Worm (Caenorhabditis elegans) whole organism, late embryonic: ENCODE data around the gene col-160.

ENCODE experiments used
- C08G9.2 ChIP-seq: sonication (generic microtip); optimal IDR thresholded peaks from 2 replicates; lab custom pipeline; 2016; ENCODE audit warnings: mild to moderate bottlenecking, missing genetic modification characterization, moderate library complexity, missing compliant biosample characterization
- C38D4.7 ChIP-seq: fragments of 200-800 bp; sonication (Bioruptor generic); optimal IDR thresholded peaks from 2 replicates; lab custom pipeline; 2018; ENCODE audit warnings: mild to moderate bottlenecking, missing genetic modification characterization, moderate library complexity, missing compliant biosample characterization
- Y22D7AL.16 ChIP-seq: sonication (generic microtip); optimal IDR thresholded peaks from 2 replicates; lab custom pipeline; 2016; ENCODE audit warnings: missing genetic modification characterization, missing compliant biosample characterization
- ahr-1 ChIP-seq: sonication (generic microtip); optimal IDR thresholded peaks from 2 replicates; lab custom pipeline; 2016; ENCODE audit warnings: missing genetic modification characterization, missing compliant biosample characterization
- ama-1 ChIP-seq: fragments of 150-350 bp; optimal IDR thresholded peaks from 2 replicates; lab custom pipeline; 2014
- ceh-14 ChIP-seq: sonication (generic microtip); optimal IDR thresholded peaks from 2 replicates; lab custom pipeline; 2016; ENCODE audit warnings: missing genotype, missing genetic modification characterization, missing compliant biosample characterization
- ceh-2 ChIP-seq: sonication (generic microtip); optimal IDR thresholded peaks from 2 replicates; lab custom pipeline; 2016; ENCODE audit warnings: missing genotype, missing genetic modification characterization, missing compliant biosample characterization
- ceh-22 ChIP-seq: sonication (generic microtip); optimal IDR thresholded peaks from 2 replicates; lab custom pipeline; 2017; ENCODE audit warnings: missing biosample characterization, missing genetic modification characterization
- ceh-30 ChIP-seq: fragments of 150-350 bp; optimal IDR thresholded peaks from 2 replicates; lab custom pipeline; 2014; ENCODE audit warnings: missing biosample characterization, missing genetic modification characterization
- ceh-31 ChIP-seq: sonication (generic microtip); optimal IDR thresholded peaks from 2 replicates; lab custom pipeline; 2016; ENCODE audit warnings: missing genetic modification characterization, missing compliant biosample characterization
- ceh-34 ChIP-seq: sonication (generic microtip); optimal IDR thresholded peaks from 2 replicates; lab custom pipeline; 2016; ENCODE audit warnings: mild to moderate bottlenecking, missing genetic modification characterization, missing compliant biosample characterization
- ceh-48 ChIP-seq: sonication (generic microtip); optimal IDR thresholded peaks from 2 replicates; lab custom pipeline; 2016; ENCODE audit warnings: missing genetic modification characterization, inconsistent platforms, missing compliant biosample characterization
- ceh-9 ChIP-seq: sonication (generic microtip); optimal IDR thresholded peaks from 2 replicates; lab custom pipeline; 2016; ENCODE audit warnings: mild to moderate bottlenecking, missing genetic modification characterization, inconsistent platforms, missing compliant biosample characterization
- dmd-4 ChIP-seq: sonication (generic microtip); optimal IDR thresholded peaks from 2 replicates; lab custom pipeline; 2016; ENCODE audit warnings: borderline replicate concordance, missing genetic modification characterization, missing compliant biosample characterization
- elt-4 ChIP-seq: sonication (generic microtip); optimal IDR thresholded peaks from 2 replicates; lab custom pipeline; 2016; ENCODE audit warnings: missing genetic modification characterization, missing compliant biosample characterization
- ets-4 ChIP-seq: sonication (generic microtip); optimal IDR thresholded peaks from 2 replicates; lab custom pipeline; 2016; ENCODE audit warnings: missing genetic modification characterization, missing compliant biosample characterization
- eyg-1 ChIP-seq: sonication (generic microtip); optimal IDR thresholded peaks from 2 replicates; lab custom pipeline; 2016; ENCODE audit warnings: missing genotype, missing genetic modification characterization, missing compliant biosample characterization
- fax-1 ChIP-seq: sonication (generic microtip); optimal IDR thresholded peaks from 2 replicates; lab custom pipeline; 2016; ENCODE audit warnings: missing genotype, missing genetic modification characterization, missing compliant biosample characterization
- fkh-6 ChIP-seq: sonication (generic microtip); optimal IDR thresholded peaks from 2 replicates; lab custom pipeline; 2016; ENCODE audit warnings: missing genetic modification characterization, missing compliant biosample characterization
- gmeb-2 ChIP-seq: sonication (generic microtip); optimal IDR thresholded peaks from 2 replicates; lab custom pipeline; 2016; ENCODE audit warnings: missing genetic modification characterization, inconsistent platforms, missing compliant biosample characterization
- hlh-13 ChIP-seq: fragments of 200-800 bp; sonication (Bioruptor generic); optimal IDR thresholded peaks from 2 replicates; lab custom pipeline; 2018; ENCODE audit warnings: mild to moderate bottlenecking, missing genetic modification characterization, missing compliant biosample characterization
- hlh-8 ChIP-seq: sonication (generic microtip); optimal IDR thresholded peaks from 2 replicates; lab custom pipeline; 2016; ENCODE audit warnings: missing genotype, missing genetic modification characterization, missing compliant biosample characterization
- madf-2 ChIP-seq: sonication (generic microtip); optimal IDR thresholded peaks from 2 replicates; lab custom pipeline; 2017; ENCODE audit warnings: missing genetic modification characterization, missing compliant biosample characterization
- mec-3 ChIP-seq: sonication (generic microtip); optimal IDR thresholded peaks from 2 replicates; lab custom pipeline; 2016; ENCODE audit warnings: borderline replicate concordance, missing genetic modification characterization, missing compliant biosample characterization
- nhr-11 ChIP-seq: fragments of 150-350 bp; optimal IDR thresholded peaks from 2 replicates; lab custom pipeline; 2014; ENCODE audit warnings: missing biosample characterization, missing genetic modification characterization
- nhr-232 ChIP-seq: sonication (generic microtip); optimal IDR thresholded peaks from 2 replicates; lab custom pipeline; 2016; ENCODE audit warnings: missing genetic modification characterization, missing compliant biosample characterization
- odd-2 ChIP-seq: sonication (generic microtip); optimal IDR thresholded peaks from 2 replicates; lab custom pipeline; 2017; ENCODE audit warnings: antibody characterized with exemption, mild to moderate bottlenecking, missing genetic modification characterization, missing compliant biosample characterization
- pat-9 ChIP-seq: fragments of 200-800 bp; sonication (Bioruptor generic); optimal IDR thresholded peaks from 2 replicates; lab custom pipeline; 2018; ENCODE audit warnings: mild to moderate bottlenecking, missing genetic modification characterization, moderate library complexity, missing compliant biosample characterization
- pax-1 ChIP-seq: fragments of 150-350 bp; optimal IDR thresholded peaks from 2 replicates; lab custom pipeline; 2014; ENCODE audit warnings: missing biosample characterization, missing genetic modification characterization
- pqm-1 ChIP-seq: sonication (generic microtip); optimal IDR thresholded peaks from 2 replicates; lab custom pipeline; 2016; ENCODE audit warnings: missing genetic modification characterization, missing compliant biosample characterization
- ref-2 ChIP-seq: sonication (generic microtip); optimal IDR thresholded peaks from 2 replicates; lab custom pipeline; 2016; ENCODE audit warnings: missing genetic modification characterization, missing compliant biosample characterization
- rnt-1 ChIP-seq: sonication (generic microtip); optimal IDR thresholded peaks from 2 replicates; lab custom pipeline; 2016; ENCODE audit warnings: missing genetic modification characterization, missing compliant biosample characterization
- sdc-2 ChIP-seq: sonication (generic microtip); optimal IDR thresholded peaks from 2 replicates; lab custom pipeline; 2016; ENCODE audit warnings: missing genotype, missing genetic modification characterization, missing compliant biosample characterization
- sox-2 ChIP-seq: fragments of 200-800 bp; sonication (Bioruptor generic); IDR thresholded peaks from 2 replicates; pipeline ENCODE4 v1.3.6; 2022; ENCODE audit warnings: missing genetic modification reagents, missing genetic modification characterization, missing compliant biosample characterization
- sox-4 ChIP-seq: sonication (generic microtip); optimal IDR thresholded peaks from 2 replicates; lab custom pipeline; 2017; ENCODE audit warnings: mild to moderate bottlenecking, missing genetic modification characterization, inconsistent platforms, missing compliant biosample characterization
- syd-9 ChIP-seq: sonication (generic microtip); optimal IDR thresholded peaks from 2 replicates; lab custom pipeline; 2016; ENCODE audit warnings: mild to moderate bottlenecking, missing genetic modification characterization, moderate library complexity, missing compliant biosample characterization
- tbx-2 ChIP-seq: sonication (generic microtip); optimal IDR thresholded peaks from 2 replicates; lab custom pipeline; 2016; ENCODE audit warnings: missing genetic modification characterization, missing compliant biosample characterization
- ttx-3 ChIP-seq: sonication (generic microtip); optimal IDR thresholded peaks from 2 replicates; lab custom pipeline; 2016; ENCODE audit warnings: missing genetic modification reagents, missing genetic modification characterization, missing compliant biosample characterization
- unc-3 ChIP-seq, 2 experiments: fragments of 200-800 bp in 1 of 2; sonication (Bioruptor generic) in 1 of 2; sonication (generic microtip) in 1 of 2; conservative IDR thresholded peaks in 1 of 2; optimal IDR thresholded peaks in 1 of 2; 2 replicates each; pipeline versions ENCODE4 v1.3.6 to Lab custom; 2016 to 2022; ENCODE audit warnings: missing compliant biosample characterization in 2 of 2, missing genetic modification characterization in 2 of 2, missing genetic modification reagents in 1 of 2
- unc-42 ChIP-seq: sonication (generic microtip); optimal IDR thresholded peaks from 2 replicates; lab custom pipeline; 2016; ENCODE audit warnings: missing genotype, missing genetic modification characterization, missing compliant biosample characterization

The col-160 gene

ce11 chrV:13202127-13202610 lies at the start of gene col-160, which contains the start of gene col-159:
Gene col-160, minus strand, starts transcription at chrV:13202189.
Gene col-159, minus strand, starts transcription at chrV:13202177.
- TF ChIP-seq odd-2 (tag; lab: Kevin White, UChicago) (no peak), nhr-232 (tag; lab: Kevin White, UChicago) (no peak), unc-42 (tag; lab: Kevin White, UChicago) (no peak), C08G9.2 (tag; lab: Kevin White, UChicago) (no peak), rnt-1 (tag; lab: Kevin White, UChicago) (no peak), tbx-2 (tag; lab: Kevin White, UChicago) (no peak), fkh-6 (tag; lab: Kevin White, UChicago) (no peak)

- no peak for TF ChIP-seq syd-9
- TF ChIP-seq ahr-1 (tag; lab: Kevin White, UChicago): no peak
- TF ChIP-seq ceh-22 (tag; lab: Kevin White, UChicago): no peak
- TF ChIP-seq ets-4 (tag; lab: Kevin White, UChicago): no peak
Measured at ce11 chrV:13249436-13249835, 47.4 kb upstream of the col-160 start, which contains the start of gene odr-3. Gene odr-3, minus strand, starts transcription at chrV:13249536.

ce11 chrV:13243205-13243604 lies 41.2 kb upstream of the col-160 start:
- TF ChIP-seq pat-9 (tag; lab: Kevin White, UChicago) (no peak), ama-1 (lab: Kevin White, UChicago) (no peak), sox-2 (no peak), hlh-8 (no peak), C38D4.7 (GFP tag; lab: Kevin White, UChicago) (no peak), madf-2 (tag; lab: Kevin White, UChicago) (no peak), sdc-2 (tag; lab: Kevin White, UChicago) (no peak), ceh-31 (tag; lab: Kevin White, UChicago) (no peak), fkh-6 (tag; lab: Kevin White, UChicago) (no peak), ceh-34 (tag; lab: Kevin White, UChicago) (no peak)

ce11 chrV:13236507-13236906 lies 34.5 kb upstream of the col-160 start, which contains the start of gene dmd-10:
Gene dmd-10, minus strand, starts transcription at chrV:13236607.
- no peak for TF ChIP-seq pqm-1 (tag; lab: Kevin White, UChicago)
- no peak for TF ChIP-seq ceh-22 (tag; lab: Kevin White, UChicago)
- TF ChIP-seq ceh-30: no peak
- no peak for TF ChIP-seq ceh-48 (tag; lab: Kevin White, UChicago)
- no peak for TF ChIP-seq elt-4
- no peak for TF ChIP-seq ttx-3 (tag; lab: Kevin White, UChicago)
- TF ChIP-seq rnt-1 (tag; lab: Kevin White, UChicago): no peak
- TF ChIP-seq ama-1 (lab: Kevin White, UChicago): no peak
- TF ChIP-seq mec-3: no peak
- no peak for TF ChIP-seq ceh-9
- no peak for TF ChIP-seq hlh-13
- no peak for TF ChIP-seq pat-9 (tag; lab: Kevin White, UChicago)
- TF ChIP-seq hlh-8: no peak
- TF ChIP-seq sox-4 (tag; lab: Kevin White, UChicago): no peak
- no peak for TF ChIP-seq unc-3 (GFP tag; conservative IDR thresholded peaks at IDR 0.05; lab: Robert Waterston, UW)
- no peak for TF ChIP-seq unc-3 (tag; optimal IDR thresholded peaks at IDR 0.05; lab: Kevin White, UChicago)
- TF ChIP-seq pax-1: no peak
- no peak for TF ChIP-seq ets-4 (tag; lab: Kevin White, UChicago)
- TF ChIP-seq, all 69 proteins: peak for 0

ce11 chrV:13235313-13235712 lies 33.3 kb upstream of the col-160 start:
- TF ChIP-seq ceh-30: no peak
- TF ChIP-seq nhr-232 (tag; lab: Kevin White, UChicago): no peak
- no peak for TF ChIP-seq ceh-34 (tag; lab: Kevin White, UChicago)
- no peak for TF ChIP-seq fkh-6 (tag; lab: Kevin White, UChicago)
- no peak for TF ChIP-seq sox-4 (tag; lab: Kevin White, UChicago)
- no peak for TF ChIP-seq nhr-11 (tag; lab: Kevin White, UChicago)
- no peak for TF ChIP-seq dmd-4 (tag; lab: Kevin White, UChicago)
- no peak for TF ChIP-seq ref-2 (tag; lab: Kevin White, UChicago)
- TF ChIP-seq Y22D7AL.16 (tag; lab: Kevin White, UChicago): no peak
- no peak for TF ChIP-seq unc-3 (GFP tag; conservative IDR thresholded peaks at IDR 0.05; lab: Robert Waterston, UW)
- no peak for TF ChIP-seq unc-3 (tag; optimal IDR thresholded peaks at IDR 0.05; lab: Kevin White, UChicago)
- no peak for TF ChIP-seq hlh-8
- TF ChIP-seq syd-9: no peak
- TF ChIP-seq pax-1: no peak
- no peak for TF ChIP-seq eyg-1
- no peak for TF ChIP-seq ceh-14 (tag; lab: Kevin White, UChicago)
- no peak for TF ChIP-seq ceh-2 (tag; lab: Kevin White, UChicago)
- TF ChIP-seq sox-2: no peak
- TF ChIP-seq fax-1 (tag; lab: Kevin White, UChicago): no peak
- no peak for TF ChIP-seq gmeb-2
- TF ChIP-seq, all 69 proteins: peak for 0
